Fruit fly (Drosophila melanogaster): ENCODE data around the gene Scp2.

The Scp2 gene

DNA sequence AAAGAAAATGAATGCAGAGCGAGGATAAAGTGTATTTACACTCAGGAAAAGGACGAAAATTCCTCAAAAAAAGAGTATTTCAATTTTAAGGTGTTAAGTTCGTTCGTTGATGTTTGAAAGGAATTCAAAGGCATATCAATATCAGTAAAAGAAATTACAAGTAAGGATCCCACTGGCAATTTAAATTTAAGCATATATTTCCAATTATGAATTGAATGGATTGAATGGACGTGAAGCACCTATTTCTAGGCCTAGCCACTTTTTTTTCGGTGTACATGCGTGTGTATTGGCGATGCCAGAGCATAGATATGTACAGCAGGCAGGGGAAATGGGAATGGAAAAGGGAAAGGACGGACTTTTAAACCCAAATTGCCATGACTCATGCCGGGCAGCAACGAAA lies 47.1 kb upstream of the Scp2 start (continued):
- TF ChIP-seq CG13296 (GFP tag; optimal IDR thresholded peaks at IDR 0.05) (no peak), CG3163 (GFP tag; optimal IDR thresholded peaks at IDR 0.05) (no peak), grau (tag; optimal IDR thresholded peaks at IDR 0.05) (peak; percentile 17), Atf-2 (GFP tag; optimal IDR thresholded peaks at IDR 0.05) (peak; percentile 38), da (GFP tag; optimal IDR thresholded peaks at IDR 0.05) (no peak), CG12391 (tag; optimal IDR thresholded peaks at IDR 0.05) (peak; percentile 39), sim (GFP tag; IDR thresholded peaks at IDR 0.05) (no peak), bsh (GFP tag; optimal IDR thresholded peaks at IDR 0.05) (peak in 1 of 2 experiments; percentile 14), CG13424 (tag; optimal IDR thresholded peaks at IDR 0.05) (peak; percentile 24), lola (GFP tag; optimal IDR thresholded peaks at IDR 0.05) (peak in 1 of 3 experiments; percentile 68), CG2712 (tag; optimal IDR thresholded peaks at IDR 0.05) (peak; percentile 62), pum (GFP tag; optimal IDR thresholded peaks at IDR 0.05) (peak; percentile 22), CG18262 (tag; optimal IDR thresholded peaks at IDR 0.05) (peak; percentile 60), Trl (optimal IDR thresholded peaks at IDR 0.05) (no peak), Trl (GFP tag; optimal IDR thresholded peaks at IDR 0.05) (peak; percentile 5), row (GFP tag; IDR thresholded peaks at IDR 0.05) (peak; percentile 53), zen (tag; optimal IDR thresholded peaks at IDR 0.05) (peak; percentile 80), CoRest (tag; optimal IDR thresholded peaks at IDR 0.05) (peak; percentile 23), CG17361 (GFP tag; IDR thresholded peaks at IDR 0.05) (peak; percentile 41; the same call in 1 of the 3 replicates), Hsf (GFP tag; optimal IDR thresholded peaks at IDR 0.05) (peak; percentile 21), sens (GFP tag) (peak; percentile 66), eve (GFP tag; optimal IDR thresholded peaks at IDR 0.05) (peak in 1 of 2 experiments; percentile 34), CG1603 (tag; optimal IDR thresholded peaks at IDR 0.05) (peak; percentile 38), fd102C (GFP tag; optimal IDR thresholded peaks at IDR 0.05) (peak; percentile 59), klu (GFP tag; IDR thresholded peaks at IDR 0.05) (no peak), trem (tag; optimal IDR thresholded peaks at IDR 0.05) (peak; percentile 17), vnd (GFP tag; IDR thresholded peaks at IDR 0.05; ENCODE audit: partially characterized antibody) (no peak), HLH4C (GFP tag; IDR thresholded peaks at IDR 0.05; ENCODE audit: partially characterized antibody) (no peak), CG7357 (GFP tag; IDR thresholded peaks at IDR 0.05) (no peak), CG8924 (tag; optimal IDR thresholded peaks at IDR 0.05) (peak; percentile 23), CG10959 (GFP tag; IDR thresholded peaks at IDR 0.05) (0 out of 2 replicates have a peak, but pooled peaks have one; percentile 19), chif (GFP tag; optimal IDR thresholded peaks at IDR 0.05) (peak in 1 of 2 experiments; percentile 28), tin (GFP tag; optimal IDR thresholded peaks at IDR 0.05) (peak; percentile 2), fd96Cb (tag; optimal IDR thresholded peaks at IDR 0.05) (peak; percentile 1), CG10267 (tag; optimal IDR thresholded peaks at IDR 0.05) (peak; percentile 53), Ssrp (tag; optimal IDR thresholded peaks at IDR 0.05) (peak; percentile 22), CG17829 (tag; optimal IDR thresholded peaks at IDR 0.05) (peak; percentile 68), CG14710 (tag; optimal IDR thresholded peaks at IDR 0.05) (peak; percentile 49), CG12071 (GFP tag; optimal IDR thresholded peaks at IDR 0.05) (no peak), onecut (GFP tag; IDR thresholded peaks at IDR 0.05) (0 out of 2 replicates have a peak, but pooled peaks have one; percentile 9), D (optimal IDR thresholded peaks at IDR 0.05) (no peak), D (GFP tag; optimal IDR thresholded peaks at IDR 0.05) (peak; percentile 42), dmrt11E (tag; optimal IDR thresholded peaks at IDR 0.05) (peak; percentile 73), zf30C (GFP tag; optimal IDR thresholded peaks at IDR 0.05) (peak; percentile 98), CG10979 (tag; optimal IDR thresholded peaks at IDR 0.05) (peak; percentile 32), D19A (tag; optimal IDR thresholded peaks at IDR 0.05) (peak; percentile 27), Nf-YA (GFP tag; IDR thresholded peaks at IDR 0.05) (no peak), HLH54F (GFP tag; optimal IDR thresholded peaks at IDR 0.05) (peak; percentile 3), Max (GFP tag; optimal IDR thresholded peaks at IDR 0.05) (peak; percentile 11)
